Worm (Caenorhabditis elegans) whole organism, midembryonic: ENCODE results near the gene Y55B1BR.6.

Experiments
- T22C8.4 ChIP-seq: fragments of 200-800 bp; sonication (Bioruptor generic); IDR thresholded peaks from 2 replicates; pipeline ENCODE4 v1.3.6; 2022; ENCODE audit warnings: missing genetic modification characterization, missing compliant biosample characterization
- cog-1 ChIP-seq: sonication (generic microtip); optimal IDR thresholded peaks from 2 replicates; lab custom pipeline; 2016; ENCODE audit warnings: missing genetic modification characterization, missing compliant biosample characterization
- flt-1 ChIP-seq: fragments of 200-800 bp; sonication (Bioruptor generic); IDR thresholded peaks from 2 replicates; pipeline ENCODE4 v1.3.6; 2022; ENCODE audit warnings: missing genetic modification characterization, missing compliant biosample characterization
- klf-2 ChIP-seq: fragments of 200-800 bp; sonication (Bioruptor generic); conservative IDR thresholded peaks from 2 replicates; pipeline ENCODE4 v1.3.6; 2022; ENCODE audit warnings: missing genetic modification reagents, missing genetic modification characterization, missing compliant biosample characterization
- med-1 ChIP-seq: sonication (generic microtip); optimal IDR thresholded peaks from 2 replicates; lab custom pipeline; 2017; ENCODE audit warnings: missing genetic modification characterization, mild to moderate bottlenecking, missing compliant biosample characterization, antibody characterized with exemption, missing genetic modification reagents; ENCODE audit not compliant: insufficient read depth
- ref-1 ChIP-seq: fragments of 200-800 bp; sonication (Bioruptor generic); conservative IDR thresholded peaks from 2 replicates; pipeline ENCODE4 v1.3.6; 2022; ENCODE audit warnings: missing genetic modification reagents, missing genetic modification characterization, missing compliant biosample characterization
- tab-1 ChIP-seq: fragments of 200-800 bp; sonication (Bioruptor generic); IDR thresholded peaks from 2 replicates; pipeline ENCODE4 v1.3.6; 2022; ENCODE audit warnings: missing genetic modification characterization, missing compliant biosample characterization
- ztf-23 ChIP-seq: fragments of 200-800 bp; sonication (Bioruptor generic); IDR thresholded peaks from 2 replicates; pipeline ENCODE4 v1.3.6; 2022; ENCODE audit warnings: missing genetic modification reagents, missing genetic modification characterization, missing compliant biosample characterization
- ztf-29 ChIP-seq: fragments of 200-800 bp; sonication (Bioruptor generic); IDR thresholded peaks from 2 replicates; pipeline ENCODE4 v1.3.6; 2022; ENCODE audit warnings: missing genetic modification reagents, missing genetic modification characterization, missing compliant biosample characterization

DNA sequence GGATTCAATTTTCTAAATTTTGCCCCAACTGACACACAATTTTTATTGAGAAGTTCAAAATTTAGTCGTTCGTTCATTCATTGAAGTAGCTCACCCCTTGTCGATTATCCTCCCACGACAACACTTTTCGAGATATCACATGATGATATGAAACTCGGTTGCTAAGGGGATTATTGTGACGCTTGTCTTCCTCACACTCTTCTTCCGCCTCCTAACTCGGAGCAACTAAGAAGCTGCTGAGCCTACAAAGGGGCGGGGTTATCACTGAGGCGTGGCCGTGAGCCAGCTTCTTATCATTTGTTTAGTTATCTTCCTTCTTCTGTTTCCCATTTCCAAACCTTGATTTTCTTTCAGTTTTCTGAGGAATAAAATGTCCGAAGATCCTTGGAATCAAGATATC, 19.9 kb upstream of the Y55B1BR.6 start, which contains the start of gene F10C5.3:
- TF ChIP-seq tab-1 (no peak), flt-1 (no peak), ztf-29 (no peak), T22C8.4 (GFP tag; lab: Robert Waterston, UW) (no peak), ref-1 (GFP tag; lab: Robert Waterston, UW) (no peak), klf-2 (GFP tag; lab: Robert Waterston, UW) (no peak), med-1 (GFP tag; lab: Kevin White, UChicago) (no peak), cog-1 (tag; lab: Kevin White, UChicago) (no peak), ztf-23 (GFP tag; lab: Robert Waterston, UW) (no peak)
